Worm (Caenorhabditis elegans) whole organism, young adult: Measurements from ENCODE around the gene brap-2.

ENCODE experiments used
- B0261.1 ChIP-seq: sonication (generic microtip); optimal IDR thresholded peaks from 2 replicates; lab custom pipeline; 2016; ENCODE audit warnings: mild to moderate bottlenecking, missing genetic modification characterization, moderate library complexity, missing compliant biosample characterization
- B0336.3 ChIP-seq: fragments of 200-800 bp; sonication (Bioruptor generic); IDR thresholded peaks from 2 replicates; pipeline ENCODE4 v1.3.6; 2022; ENCODE audit warnings: missing genetic modification characterization, missing compliant biosample characterization
- C06A6.2 ChIP-seq: fragments of 200-800 bp; sonication (Bioruptor generic); conservative IDR thresholded peaks from 2 replicates; pipeline ENCODE4 v1.3.6; 2022; ENCODE audit warnings: missing genetic modification characterization, missing compliant biosample characterization
- F10E7.11 ChIP-seq: sonication (generic microtip); optimal IDR thresholded peaks from 2 replicates; lab custom pipeline; 2017; ENCODE audit warnings: mild to moderate bottlenecking, missing genetic modification characterization, moderate library complexity, missing compliant biosample characterization
- F22D6.2 ChIP-seq: sonication (generic microtip); optimal IDR thresholded peaks from 2 replicates; lab custom pipeline; 2016; ENCODE audit warnings: mild to moderate bottlenecking, missing genetic modification characterization, missing compliant biosample characterization
- F33H1.4 ChIP-seq: fragments of 200-800 bp; sonication (Bioruptor generic); IDR thresholded peaks from 2 replicates; pipeline ENCODE4 v1.3.6; 2022; ENCODE audit warnings: missing genetic modification reagents, missing genetic modification characterization, missing compliant biosample characterization
- F39B2.1 ChIP-seq: fragments of 200-800 bp; sonication (Bioruptor generic); IDR thresholded peaks from 2 replicates; pipeline ENCODE4 v1.3.6; 2022; ENCODE audit warnings: missing genetic modification reagents, missing genetic modification characterization, missing compliant biosample characterization
- F49E8.2 ChIP-seq: sonication (generic microtip); optimal IDR thresholded peaks from 3 replicates; lab custom pipeline; 2017; ENCODE audit warnings: missing genetic modification characterization, mild to moderate bottlenecking, missing compliant biosample characterization, antibody characterized with exemption, moderate library complexity; ENCODE audit not compliant: insufficient read depth
- F52B5.7 ChIP-seq: sonication (generic microtip); optimal IDR thresholded peaks from 2 replicates; lab custom pipeline; 2016; ENCODE audit warnings: mild to moderate bottlenecking, missing genetic modification characterization, missing compliant biosample characterization
- K11D2.4 ChIP-seq: fragments of 200-800 bp; sonication (Bioruptor generic); IDR thresholded peaks from 2 replicates; pipeline ENCODE4 v1.3.6; 2022; ENCODE audit warnings: missing genetic modification reagents, missing genetic modification characterization, missing compliant biosample characterization
- Y53G8AR.9 ChIP-seq: fragments of 200-800 bp; sonication (Bioruptor generic); conservative IDR thresholded peaks from 2 replicates; pipeline ENCODE4 v1.3.6; 2022; ENCODE audit warnings: missing genetic modification reagents, missing genetic modification characterization, missing compliant biosample characterization
- Y56A3A.18 ChIP-seq: fragments of 200-800 bp; sonication (Bioruptor generic); IDR thresholded peaks from 2 replicates; pipeline ENCODE4 v1.3.6; 2022; ENCODE audit warnings: missing genetic modification reagents, missing genetic modification characterization, missing compliant biosample characterization
- bed-1 ChIP-seq: fragments of 200-800 bp; sonication (Bioruptor generic); IDR thresholded peaks from 2 replicates; pipeline ENCODE4 v1.3.6; 2022; ENCODE audit warnings: missing genetic modification reagents, missing genetic modification characterization, missing compliant biosample characterization
- bed-2 ChIP-seq: fragments of 200-800 bp; sonication (Bioruptor generic); IDR thresholded peaks from 2 replicates; pipeline ENCODE4 v1.3.6; 2022; ENCODE audit warnings: missing genetic modification reagents, missing genetic modification characterization, missing compliant biosample characterization
- cebp-1 ChIP-seq, 2 experiments: fragments of 200-800 bp in 1 of 2; sonication (Bioruptor generic) in 1 of 2; sonication (generic microtip) in 1 of 2; IDR thresholded peaks in 1 of 2; optimal IDR thresholded peaks in 1 of 2; 2 replicates each; pipeline versions ENCODE4 v1.3.6 to Lab custom; 2017 to 2022; ENCODE audit warnings: missing compliant biosample characterization in 2 of 2, missing genetic modification characterization in 2 of 2, mild to moderate bottlenecking in 1 of 2, missing genetic modification reagents in 1 of 2, moderate library complexity in 1 of 2
- ceh-100 ChIP-seq: fragments of 200-800 bp; sonication (Bioruptor generic); IDR thresholded peaks from 2 replicates; pipeline ENCODE4 v1.3.6; 2022; ENCODE audit warnings: missing genetic modification reagents, missing genetic modification characterization, missing compliant biosample characterization
- ceh-58 ChIP-seq: fragments of 200-800 bp; sonication (Bioruptor generic); IDR thresholded peaks from 2 replicates; pipeline ENCODE4 v1.3.6; 2022; ENCODE audit warnings: missing genetic modification characterization, missing compliant biosample characterization
- ceh-91 ChIP-seq: fragments of 200-800 bp; sonication (Bioruptor generic); IDR thresholded peaks from 2 replicates; pipeline ENCODE4 v1.3.6; 2022; ENCODE audit warnings: missing genetic modification reagents, missing genetic modification characterization, missing compliant biosample characterization
- chd-7 ChIP-seq: sonication (generic microtip); optimal IDR thresholded peaks from 2 replicates; lab custom pipeline; 2016; ENCODE audit warnings: mild to moderate bottlenecking, missing genetic modification characterization, moderate library complexity, missing compliant biosample characterization
- die-1 ChIP-seq: sonication (generic microtip); optimal IDR thresholded peaks from 2 replicates; lab custom pipeline; 2016; ENCODE audit warnings: missing genotype, mild to moderate bottlenecking, missing genetic modification characterization, missing compliant biosample characterization
- dpl-1 ChIP-seq: fragments of 150-350 bp; optimal IDR thresholded peaks from 2 replicates; lab custom pipeline; 2014; ENCODE audit warnings: missing biosample characterization, missing genetic modification reagents, missing genetic modification characterization
- egl-18 ChIP-seq: fragments of 200-800 bp; sonication (Bioruptor generic); IDR thresholded peaks from 2 replicates; pipeline ENCODE4 v1.3.6; 2022; ENCODE audit warnings: missing genetic modification reagents, missing genetic modification characterization, missing compliant biosample characterization
- egrh-3 ChIP-seq: fragments of 200-800 bp; sonication (Bioruptor generic); IDR thresholded peaks from 2 replicates; pipeline ENCODE4 v1.3.6; 2022; ENCODE audit warnings: missing genetic modification reagents, missing genetic modification characterization, missing compliant biosample characterization
- ekl-4 ChIP-seq: fragments of 200-800 bp; sonication (Bioruptor generic); IDR thresholded peaks from 2 replicates; pipeline ENCODE4 v1.3.6; 2022; ENCODE audit warnings: missing genetic modification reagents, missing genetic modification characterization, missing compliant biosample characterization
- him-1 ChIP-seq: sonication (generic microtip); optimal IDR thresholded peaks from 2 replicates; lab custom pipeline; 2016; ENCODE audit warnings: missing genotype, missing genetic modification reagents, missing genetic modification characterization, missing compliant biosample characterization
- hlh-12 ChIP-seq: sonication (generic microtip); optimal IDR thresholded peaks from 2 replicates; lab custom pipeline; 2016; ENCODE audit warnings: missing genetic modification characterization, missing compliant biosample characterization
- hmg-20 ChIP-seq: fragments of 200-800 bp; sonication (Bioruptor generic); IDR thresholded peaks from 2 replicates; pipeline ENCODE4 v1.3.6; 2022; ENCODE audit warnings: missing genetic modification reagents, missing genetic modification characterization, missing compliant biosample characterization
- hsf-1 ChIP-seq: fragments of 200-800 bp; sonication (Bioruptor generic); IDR thresholded peaks from 2 replicates; pipeline ENCODE4 v1.3.6; 2022; ENCODE audit warnings: missing genetic modification reagents, missing genetic modification characterization, missing compliant biosample characterization
- let-526 ChIP-seq: fragments of 200-800 bp; sonication (Bioruptor generic); IDR thresholded peaks from 2 replicates; pipeline ENCODE4 v1.3.6; 2022; ENCODE audit warnings: missing genetic modification reagents, missing genetic modification characterization, missing compliant biosample characterization
- lin-35 ChIP-seq, 3 experiments: fragments of 150-350 bp in 2 of 3; sonication (generic microtip) in 1 of 3; optimal IDR thresholded peaks; 2 replicates each; lab custom pipeline; 2014 to 2018; ENCODE audit warnings: missing biosample characterization in 3 of 3, missing genetic modification characterization in 3 of 3, missing genetic modification reagents in 3 of 3
- lsl-1 ChIP-seq: fragments of 200-800 bp; sonication (Bioruptor generic); optimal IDR thresholded peaks from 2 replicates; lab custom pipeline; 2018; ENCODE audit warnings: mild to moderate bottlenecking, missing genetic modification characterization, moderate library complexity, missing compliant biosample characterization
- madf-10 ChIP-seq: sonication (generic microtip); optimal IDR thresholded peaks from 2 replicates; lab custom pipeline; 2016; ENCODE audit warnings: mild to moderate bottlenecking, missing genetic modification characterization, missing compliant biosample characterization
- mcd-1 ChIP-seq: fragments of 200-800 bp; sonication (Bioruptor generic); IDR thresholded peaks from 2 replicates; pipeline ENCODE4 v1.3.6; 2022; ENCODE audit warnings: missing genetic modification reagents, missing genetic modification characterization, missing compliant biosample characterization
- mel-28 ChIP-seq: sonication (generic microtip); optimal IDR thresholded peaks from 2 replicates; lab custom pipeline; 2016; ENCODE audit warnings: borderline replicate concordance, mild to moderate bottlenecking, missing genetic modification characterization, missing compliant biosample characterization
- mes-4 ChIP-seq: sonication (generic microtip); optimal IDR thresholded peaks from 2 replicates; lab custom pipeline; 2016; ENCODE audit warnings: missing genotype, missing genetic modification characterization, missing compliant biosample characterization
- mxl-1 ChIP-seq: sonication (generic microtip); optimal IDR thresholded peaks from 2 replicates; lab custom pipeline; 2016; ENCODE audit warnings: missing genetic modification characterization, missing compliant biosample characterization
- nfyb-1 ChIP-seq: fragments of 200-800 bp; sonication (Bioruptor generic); IDR thresholded peaks from 2 replicates; pipeline ENCODE4 v1.3.6; 2022; ENCODE audit warnings: missing genetic modification reagents, missing genetic modification characterization, missing compliant biosample characterization
- nhr-27 ChIP-seq: fragments of 200-800 bp; sonication (Bioruptor generic); optimal IDR thresholded peaks from 2 replicates; lab custom pipeline; 2018; ENCODE audit warnings: mild to moderate bottlenecking, missing genetic modification characterization, moderate library complexity, missing compliant biosample characterization
- nhr-80 ChIP-seq: sonication (generic microtip); optimal IDR thresholded peaks from 2 replicates; lab custom pipeline; 2016; ENCODE audit warnings: missing genetic modification characterization, missing compliant biosample characterization
- nhr-90 ChIP-seq: sonication (generic microtip); optimal IDR thresholded peaks from 2 replicates; lab custom pipeline; 2016; ENCODE audit warnings: missing genotype, mild to moderate bottlenecking, missing genetic modification characterization, missing compliant biosample characterization
- pha-4 ChIP-seq: fragments of 150-350 bp; sonication (generic microtip); optimal IDR thresholded peaks from 2 replicates; lab custom pipeline; 2014; ENCODE audit warnings: missing biosample characterization, missing genetic modification reagents, missing genetic modification characterization
- repo-1 ChIP-seq: sonication (generic microtip); optimal IDR thresholded peaks from 2 replicates; lab custom pipeline; 2017; ENCODE audit warnings: mild to moderate bottlenecking, missing genetic modification characterization, missing compliant biosample characterization
- rpc-1 ChIP-seq, 2 experiments: fragments of 150-350 bp in 1 of 2; sonication (generic microtip) in 1 of 2; optimal IDR thresholded peaks; 2 replicates each; lab custom pipeline; 2014 to 2018; ENCODE audit warnings: missing biosample characterization in 1 of 2, missing genetic modification characterization in 1 of 2, missing genetic modification reagents in 1 of 2, missing genotype in 1 of 2
- snpc-1.1 ChIP-seq: sonication (generic microtip); optimal IDR thresholded peaks from 2 replicates; lab custom pipeline; 2017; ENCODE audit warnings: missing genetic modification characterization, mild to moderate bottlenecking, missing compliant biosample characterization, antibody characterized with exemption, moderate library complexity, missing genotype, missing genetic modification reagents; ENCODE audit not compliant: insufficient read depth
- sptf-2 ChIP-seq: fragments of 200-800 bp; sonication (Bioruptor generic); optimal IDR thresholded peaks from 2 replicates; lab custom pipeline; 2018; ENCODE audit warnings: mild to moderate bottlenecking, missing genetic modification characterization, missing compliant biosample characterization
- unc-62 ChIP-seq: fragments of 150-350 bp; optimal IDR thresholded peaks from 2 replicates; lab custom pipeline; 2014; ENCODE audit warnings: missing biosample characterization, missing genetic modification reagents, missing genetic modification characterization
- ztf-3 ChIP-seq: fragments of 200-800 bp; sonication (Bioruptor generic); optimal IDR thresholded peaks from 2 replicates; lab custom pipeline; 2018; ENCODE audit warnings: mild to moderate bottlenecking, missing genetic modification characterization, missing compliant biosample characterization

Gene brap-2

DNA sequence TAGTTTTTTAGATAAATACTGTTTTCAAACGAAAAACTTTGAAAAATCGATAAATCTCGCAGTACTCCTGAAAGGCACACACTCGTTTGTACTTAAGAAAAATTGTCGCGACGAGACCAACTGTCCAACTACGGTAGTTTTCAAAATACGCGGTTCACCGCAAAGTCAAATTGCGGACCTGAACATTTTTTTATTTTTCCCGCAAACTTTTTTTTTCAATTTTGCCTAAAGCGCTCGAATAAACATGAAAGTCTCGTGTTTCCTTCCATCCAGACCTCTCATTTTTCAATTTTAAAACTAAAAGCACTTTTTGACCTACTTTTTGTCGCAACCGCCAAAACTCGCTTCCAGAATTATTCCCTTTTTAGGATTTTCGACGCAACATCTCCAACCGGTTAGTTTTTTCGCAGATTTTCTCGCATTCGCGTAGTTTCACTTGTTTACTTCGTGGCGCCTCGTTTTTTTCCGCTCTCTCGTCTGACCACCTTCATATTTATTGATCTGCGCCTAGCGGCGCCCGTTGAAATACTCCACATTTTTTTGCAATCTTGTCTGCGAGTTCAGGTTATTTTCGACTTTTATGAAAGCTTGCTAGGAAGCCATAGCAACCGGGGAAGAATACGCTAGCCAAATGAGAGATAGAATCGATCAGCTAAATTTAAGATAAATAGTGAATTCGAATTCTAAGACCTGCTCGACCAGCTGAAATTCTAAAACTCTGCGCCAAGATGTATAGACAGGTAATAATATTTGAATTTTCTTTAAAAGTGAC lies 15.3 kb downstream of the brap-2 start, which contains the start of gene prdx-2 (continued):
- TF ChIP-seq rpc-1 (optimal IDR thresholded peaks at IDR 0.05; lab: Kevin White, UChicago) (no peak), rpc-1 (tag; optimal IDR thresholded peaks at IDR 0.05; lab: Kevin White, UChicago) (no peak), C06A6.2 (GFP tag; lab: Robert Waterston, UW) (no peak), pha-4 (tag; lab: Kevin White, UChicago) (no peak), lsl-1 (GFP tag; lab: Kevin White, UChicago) (peak; percentile 98), B0261.1 (no peak), F10E7.11 (no peak), hlh-12 (no peak), B0336.3 (GFP tag; lab: Robert Waterston, UW) (peak; percentile 73), ceh-100 (GFP tag; lab: Robert Waterston, UW) (no peak), Y56A3A.18 (GFP tag; lab: Robert Waterston, UW) (no peak), egl-18 (GFP tag; lab: Robert Waterston, UW) (no peak), mes-4 (no peak), ekl-4 (peak; percentile 70; the same call in 1 of the 2 replicates), ceh-91 (GFP tag; lab: Robert Waterston, UW) (peak; percentile 94), bed-2 (no peak), hmg-20 (no peak), dpl-1 (GFP tag; lab: Kevin White, UChicago) (peak; percentile 77), bed-1 (GFP tag; lab: Robert Waterston, UW) (no peak), F49E8.2 (peak; percentile 16), repo-1 (no peak), mxl-1 (tag; lab: Kevin White, UChicago) (no peak), nhr-27 (tag; lab: Kevin White, UChicago) (no peak), nhr-90 (no peak), F52B5.7 (tag; lab: Kevin White, UChicago) (no peak), mcd-1 (GFP tag; lab: Robert Waterston, UW) (peak; percentile 40; the same call in 1 of the 2 replicates), lin-35 (GFP tag; optimal IDR thresholded peaks at IDR 0.05; lab: Kevin White, UChicago) (no peak), mel-28 (tag; lab: Kevin White, UChicago) (no peak), hsf-1 (GFP tag; lab: Robert Waterston, UW) (peak; percentile 74), Y53G8AR.9 (no peak), ceh-58 (GFP tag; lab: Robert Waterston, UW) (no peak), unc-62 (GFP tag; lab: Kevin White, UChicago) (no peak), snpc-1.1 (tag; lab: Kevin White, UChicago) (no peak), die-1 (tag; lab: Kevin White, UChicago) (no peak), nfyb-1 (GFP tag; lab: Robert Waterston, UW) (0 out of 2 replicates have a peak, but pooled peaks have one; percentile 51), let-526 (GFP tag; lab: Robert Waterston, UW) (no peak), chd-7 (tag; lab: Kevin White, UChicago) (no peak), F33H1.4 (GFP tag; lab: Robert Waterston, UW) (peak; percentile 90), ztf-3 (no peak), sptf-2 (GFP tag; lab: Kevin White, UChicago) (no peak), F39B2.1 (GFP tag; lab: Robert Waterston, UW) (no peak), cebp-1 (GFP tag; IDR thresholded peaks at IDR 0.05; lab: Robert Waterston, UW) (no peak), cebp-1 (tag; optimal IDR thresholded peaks at IDR 0.05; lab: Kevin White, UChicago) (no peak), F22D6.2 (tag; lab: Kevin White, UChicago) (no peak), him-1 (tag; lab: Kevin White, UChicago) (peak; percentile 25), egrh-3 (GFP tag; lab: Robert Waterston, UW) (no peak), K11D2.4 (GFP tag; lab: Robert Waterston, UW) (no peak), madf-10 (tag; lab: Kevin White, UChicago) (no peak), nhr-80 (tag; lab: Kevin White, UChicago) (no peak)
